Worm (Caenorhabditis elegans) whole organism, young adult: ENCODE measurements around the gene C33C12.4.

Source experiments
- B0261.1 ChIP-seq: sonication (generic microtip); optimal IDR thresholded peaks from 2 replicates; lab custom pipeline; 2016; ENCODE audit warnings: mild to moderate bottlenecking, missing genetic modification characterization, moderate library complexity, missing compliant biosample characterization
- D2030.7 ChIP-seq: fragments of 200-800 bp; sonication (Bioruptor generic); IDR thresholded peaks from 2 replicates; pipeline ENCODE4 v1.3.6; 2022; ENCODE audit warnings: missing genetic modification reagents, missing genetic modification characterization, missing compliant biosample characterization
- F10E7.11 ChIP-seq: sonication (generic microtip); optimal IDR thresholded peaks from 2 replicates; lab custom pipeline; 2017; ENCODE audit warnings: mild to moderate bottlenecking, missing genetic modification characterization, moderate library complexity, missing compliant biosample characterization
- F33H1.4 ChIP-seq: fragments of 200-800 bp; sonication (Bioruptor generic); IDR thresholded peaks from 2 replicates; pipeline ENCODE4 v1.3.6; 2022; ENCODE audit warnings: missing genetic modification reagents, missing genetic modification characterization, missing compliant biosample characterization
- F55B11.4 ChIP-seq: sonication (generic microtip); optimal IDR thresholded peaks from 2 replicates; lab custom pipeline; 2016; ENCODE audit warnings: missing compliant biosample characterization, missing genetic modification characterization, borderline replicate concordance; ENCODE audit not compliant: insufficient read depth
- F57C9.4 ChIP-seq: sonication (generic microtip); optimal IDR thresholded peaks from 2 replicates; lab custom pipeline; 2017; ENCODE audit warnings: mild to moderate bottlenecking, missing genetic modification characterization, missing compliant biosample characterization
- K11D2.4 ChIP-seq: fragments of 200-800 bp; sonication (Bioruptor generic); IDR thresholded peaks from 2 replicates; pipeline ENCODE4 v1.3.6; 2022; ENCODE audit warnings: missing genetic modification reagents, missing genetic modification characterization, missing compliant biosample characterization
- K12H6.12 ChIP-seq: fragments of 200-800 bp; sonication (Bioruptor generic); optimal IDR thresholded peaks from 2 replicates; lab custom pipeline; 2018; ENCODE audit warnings: mild to moderate bottlenecking, missing genetic modification characterization, missing compliant biosample characterization
- Y67H2A.10 ChIP-seq: fragments of 200-800 bp; sonication (Bioruptor generic); conservative IDR thresholded peaks from 2 replicates; pipeline ENCODE4 v1.3.6; 2022; ENCODE audit warnings: missing genetic modification reagents, missing genetic modification characterization, missing compliant biosample characterization
- attf-3 ChIP-seq: fragments of 200-800 bp; sonication (Bioruptor generic); conservative IDR thresholded peaks from 2 replicates; pipeline ENCODE4 v1.3.6; 2022; ENCODE audit warnings: missing genetic modification reagents, missing genetic modification characterization, missing compliant biosample characterization
- attf-6 ChIP-seq: fragments of 200-800 bp; sonication (Bioruptor generic); IDR thresholded peaks from 2 replicates; pipeline ENCODE4 v1.3.6; 2022; ENCODE audit warnings: missing genetic modification reagents, missing genetic modification characterization, missing compliant biosample characterization
- bed-1 ChIP-seq: fragments of 200-800 bp; sonication (Bioruptor generic); IDR thresholded peaks from 2 replicates; pipeline ENCODE4 v1.3.6; 2022; ENCODE audit warnings: missing genetic modification reagents, missing genetic modification characterization, missing compliant biosample characterization
- bed-2 ChIP-seq: fragments of 200-800 bp; sonication (Bioruptor generic); IDR thresholded peaks from 2 replicates; pipeline ENCODE4 v1.3.6; 2022; ENCODE audit warnings: missing genetic modification reagents, missing genetic modification characterization, missing compliant biosample characterization
- ccch-3 ChIP-seq: fragments of 200-800 bp; sonication (Bioruptor generic); optimal IDR thresholded peaks from 2 replicates; lab custom pipeline; 2018; ENCODE audit warnings: mild to moderate bottlenecking, missing genetic modification characterization, missing compliant biosample characterization
- ceh-100 ChIP-seq: fragments of 200-800 bp; sonication (Bioruptor generic); IDR thresholded peaks from 2 replicates; pipeline ENCODE4 v1.3.6; 2022; ENCODE audit warnings: missing genetic modification reagents, missing genetic modification characterization, missing compliant biosample characterization
- ceh-40 ChIP-seq: fragments of 200-800 bp; sonication (Bioruptor generic); IDR thresholded peaks from 2 replicates; pipeline ENCODE4 v1.3.6; 2022; ENCODE audit warnings: missing genetic modification characterization, missing compliant biosample characterization
- ceh-79 ChIP-seq: sonication (generic microtip); optimal IDR thresholded peaks from 2 replicates; lab custom pipeline; 2017; ENCODE audit warnings: mild to moderate bottlenecking, missing genetic modification characterization, missing compliant biosample characterization
- ceh-91 ChIP-seq: fragments of 200-800 bp; sonication (Bioruptor generic); IDR thresholded peaks from 2 replicates; pipeline ENCODE4 v1.3.6; 2022; ENCODE audit warnings: missing genetic modification reagents, missing genetic modification characterization, missing compliant biosample characterization
- dox-1 ChIP-seq: fragments of 200-800 bp; sonication (Bioruptor generic); IDR thresholded peaks from 2 replicates; pipeline ENCODE4 v1.3.6; 2022; ENCODE audit warnings: missing genetic modification reagents, missing genetic modification characterization, missing compliant biosample characterization
- efl-1 ChIP-seq: fragments of 150-350 bp; optimal IDR thresholded peaks from 2 replicates; lab custom pipeline; 2014; ENCODE audit warnings: missing biosample characterization, missing genetic modification reagents, missing genetic modification characterization
- egl-44 ChIP-seq: fragments of 200-800 bp; sonication (Bioruptor generic); IDR thresholded peaks from 2 replicates; pipeline ENCODE4 v1.3.6; 2022; ENCODE audit warnings: missing genetic modification reagents, missing genetic modification characterization, missing compliant biosample characterization
- egrh-3 ChIP-seq: fragments of 200-800 bp; sonication (Bioruptor generic); IDR thresholded peaks from 2 replicates; pipeline ENCODE4 v1.3.6; 2022; ENCODE audit warnings: missing genetic modification reagents, missing genetic modification characterization, missing compliant biosample characterization
- ets-4 ChIP-seq: fragments of 200-800 bp; sonication (Bioruptor generic); optimal IDR thresholded peaks from 2 replicates; lab custom pipeline; 2018; ENCODE audit warnings: mild to moderate bottlenecking, missing genetic modification characterization, missing compliant biosample characterization
- fkh-3 ChIP-seq: sonication (generic microtip); optimal IDR thresholded peaks from 2 replicates; lab custom pipeline; 2016; ENCODE audit warnings: mild to moderate bottlenecking, missing genetic modification characterization, missing compliant biosample characterization
- hmg-1.2 ChIP-seq: fragments of 200-800 bp; sonication (Bioruptor generic); IDR thresholded peaks from 2 replicates; pipeline ENCODE4 v1.3.6; 2022; ENCODE audit warnings: missing genetic modification reagents, missing genetic modification characterization, missing compliant biosample characterization
- hrde-1 ChIP-seq: sonication (generic microtip); optimal IDR thresholded peaks from 2 replicates; lab custom pipeline; 2016; ENCODE audit warnings: missing genetic modification characterization, mild to moderate bottlenecking, missing compliant biosample characterization, moderate library complexity, missing genotype, missing genetic modification reagents, borderline replicate concordance
- let-526 ChIP-seq: fragments of 200-800 bp; sonication (Bioruptor generic); IDR thresholded peaks from 2 replicates; pipeline ENCODE4 v1.3.6; 2022; ENCODE audit warnings: missing genetic modification reagents, missing genetic modification characterization, missing compliant biosample characterization
- lir-1 ChIP-seq: fragments of 200-800 bp; sonication (Bioruptor generic); conservative IDR thresholded peaks from 2 replicates; pipeline ENCODE4 v1.3.6; 2022; ENCODE audit warnings: missing genetic modification reagents, missing genetic modification characterization, missing compliant biosample characterization
- madf-10 ChIP-seq: sonication (generic microtip); optimal IDR thresholded peaks from 2 replicates; lab custom pipeline; 2016; ENCODE audit warnings: mild to moderate bottlenecking, missing genetic modification characterization, missing compliant biosample characterization
- mcd-1 ChIP-seq: fragments of 200-800 bp; sonication (Bioruptor generic); IDR thresholded peaks from 2 replicates; pipeline ENCODE4 v1.3.6; 2022; ENCODE audit warnings: missing genetic modification reagents, missing genetic modification characterization, missing compliant biosample characterization
- mel-28 ChIP-seq: sonication (generic microtip); optimal IDR thresholded peaks from 2 replicates; lab custom pipeline; 2016; ENCODE audit warnings: borderline replicate concordance, mild to moderate bottlenecking, missing genetic modification characterization, missing compliant biosample characterization
- nhr-179 ChIP-seq: sonication (generic microtip); optimal IDR thresholded peaks from 2 replicates; lab custom pipeline; 2016; ENCODE audit warnings: mild to moderate bottlenecking, missing genetic modification characterization, missing compliant biosample characterization
- rcor-1 ChIP-seq: fragments of 200-800 bp; sonication (Bioruptor generic); IDR thresholded peaks from 2 replicates; pipeline ENCODE4 v1.3.6; 2022; ENCODE audit warnings: missing genetic modification reagents, missing genetic modification characterization, missing compliant biosample characterization
- repo-1 ChIP-seq: sonication (generic microtip); optimal IDR thresholded peaks from 2 replicates; lab custom pipeline; 2017; ENCODE audit warnings: mild to moderate bottlenecking, missing genetic modification characterization, missing compliant biosample characterization
- rpc-1 ChIP-seq, 2 experiments: fragments of 150-350 bp in 1 of 2; sonication (generic microtip) in 1 of 2; optimal IDR thresholded peaks; 2 replicates each; lab custom pipeline; 2014 to 2018; ENCODE audit warnings: missing biosample characterization in 1 of 2, missing genetic modification characterization in 1 of 2, missing genetic modification reagents in 1 of 2, missing genotype in 1 of 2
- snpc-1.1 ChIP-seq: sonication (generic microtip); optimal IDR thresholded peaks from 2 replicates; lab custom pipeline; 2017; ENCODE audit warnings: missing genetic modification characterization, mild to moderate bottlenecking, missing compliant biosample characterization, antibody characterized with exemption, moderate library complexity, missing genotype, missing genetic modification reagents; ENCODE audit not compliant: insufficient read depth
- snpc-1.3 ChIP-seq: sonication (generic microtip); optimal IDR thresholded peaks from 2 replicates; lab custom pipeline; 2017; ENCODE audit warnings: missing genetic modification characterization, mild to moderate bottlenecking, missing compliant biosample characterization, antibody characterized with exemption, moderate library complexity, missing genotype, missing genetic modification reagents; ENCODE audit not compliant: insufficient read depth
- somi-1 ChIP-seq: fragments of 200-800 bp; sonication (Bioruptor generic); optimal IDR thresholded peaks from 2 replicates; lab custom pipeline; 2018; ENCODE audit warnings: mild to moderate bottlenecking, missing genetic modification characterization, missing compliant biosample characterization
- tbp1 ChIP-seq: fragments of 200-800 bp; sonication (Bioruptor generic); optimal IDR thresholded peaks from 2 replicates; lab custom pipeline; 2018; ENCODE audit warnings: mild to moderate bottlenecking, missing genetic modification characterization, missing compliant biosample characterization
- tlf-1 ChIP-seq: fragments of 200-800 bp; sonication (Bioruptor generic); optimal IDR thresholded peaks from 2 replicates; lab custom pipeline; 2018; ENCODE audit warnings: mild to moderate bottlenecking, missing genetic modification characterization, missing compliant biosample characterization
- zim-3 ChIP-seq: sonication (generic microtip); optimal IDR thresholded peaks from 2 replicates; lab custom pipeline; 2017; ENCODE audit warnings: mild to moderate bottlenecking, missing genetic modification characterization, moderate library complexity, missing compliant biosample characterization
- ztf-3 ChIP-seq: fragments of 200-800 bp; sonication (Bioruptor generic); optimal IDR thresholded peaks from 2 replicates; lab custom pipeline; 2018; ENCODE audit warnings: mild to moderate bottlenecking, missing genetic modification characterization, missing compliant biosample characterization

The C33C12.4 gene

DNA sequence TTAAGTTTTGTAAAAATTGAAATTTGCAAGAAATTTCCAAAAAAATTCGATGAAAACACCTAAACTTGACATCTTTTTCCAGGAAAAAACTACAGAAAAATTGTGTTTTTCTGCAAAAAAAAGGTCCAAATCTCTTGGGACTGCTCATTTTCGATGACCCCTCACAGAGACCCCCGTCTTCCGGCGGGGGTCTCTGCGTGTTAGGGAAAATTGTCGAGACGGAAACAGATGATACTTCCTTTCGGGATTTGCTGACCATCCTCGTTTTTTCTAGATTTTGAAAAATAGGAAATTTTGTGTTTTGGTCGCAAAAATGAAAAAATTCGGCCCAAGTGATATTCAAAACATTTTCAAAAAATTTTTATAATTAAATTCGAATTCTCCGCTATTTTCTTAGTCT lies 25.1 kb upstream of the C33C12.4 start:
- no peak for TF ChIP-seq F57C9.4 (tag; lab: Kevin White, UChicago)
- no peak for TF ChIP-seq lir-1
- no peak for TF ChIP-seq F10E7.11 (tag; lab: Kevin White, UChicago)
- no peak for TF ChIP-seq attf-6 (GFP tag; lab: Robert Waterston, UW)
- TF ChIP-seq zim-3 (tag; lab: Kevin White, UChicago), result no peak
- TF ChIP-seq repo-1 (tag; lab: Kevin White, UChicago), result no peak
- TF ChIP-seq ztf-3, result no peak

DNA sequence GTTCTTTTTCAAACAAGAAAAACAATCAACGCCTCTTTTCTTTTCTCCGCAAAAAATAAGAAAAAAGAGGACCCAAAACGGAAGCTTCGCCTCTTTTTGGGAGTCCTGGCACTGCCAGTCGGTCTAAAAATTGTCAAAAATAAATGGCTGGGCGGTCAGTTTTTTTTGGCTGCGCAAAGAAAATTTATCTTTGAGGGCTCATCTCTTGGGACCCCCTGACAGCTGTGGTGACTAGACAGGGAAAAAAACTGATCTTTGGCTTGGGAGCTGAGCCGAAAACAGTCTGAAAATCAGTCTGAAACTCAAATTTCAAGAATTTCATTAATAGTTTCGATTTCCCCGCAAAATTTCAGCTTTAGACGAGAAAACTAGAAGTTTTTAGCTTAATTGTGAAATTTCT lies 24.2 kb upstream of the C33C12.4 start:
- TF ChIP-seq nhr-179 (tag; lab: Kevin White, UChicago) (no peak), egrh-3 (GFP tag; lab: Robert Waterston, UW) (no peak), K12H6.12 (tag; lab: Kevin White, UChicago) (no peak), efl-1 (no peak), snpc-1.3 (no peak), ceh-79 (tag; lab: Kevin White, UChicago) (no peak), mel-28 (no peak), rpc-1 (optimal IDR thresholded peaks at IDR 0.05; lab: Kevin White, UChicago) (no peak), rpc-1 (tag; optimal IDR thresholded peaks at IDR 0.05; lab: Kevin White, UChicago) (no peak), ceh-100 (no peak), D2030.7 (GFP tag; lab: Robert Waterston, UW) (no peak), bed-1 (GFP tag; lab: Robert Waterston, UW) (no peak), tbp1 (GFP tag; lab: Kevin White, UChicago) (no peak), hmg-1.2 (GFP tag; lab: Robert Waterston, UW) (no peak), ets-4 (GFP tag; lab: Kevin White, UChicago) (no peak), egl-44 (GFP tag; lab: Robert Waterston, UW) (no peak), madf-10 (tag; lab: Kevin White, UChicago) (no peak), dox-1 (GFP tag; lab: Robert Waterston, UW) (no peak)

DNA sequence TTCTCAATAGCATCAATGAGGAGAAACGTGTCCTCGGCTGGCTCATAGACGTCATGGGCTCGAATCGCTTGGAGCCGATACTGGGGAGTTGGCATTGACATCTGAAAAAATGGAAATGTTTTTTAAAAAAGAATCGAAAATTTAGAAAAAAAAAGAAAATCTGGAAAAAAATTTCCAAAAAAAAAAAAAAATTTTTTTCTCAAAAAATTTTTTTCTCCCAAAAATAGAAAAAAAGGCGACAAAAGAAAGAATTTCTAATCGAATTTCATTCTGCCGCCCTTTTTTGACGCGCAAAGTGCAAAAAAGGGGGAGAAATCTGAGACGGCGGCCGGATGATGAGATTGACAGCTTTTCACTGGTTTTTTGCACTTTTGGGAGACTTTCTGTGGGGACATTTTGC lies 23.1 kb upstream of the C33C12.4 start, which contains the start of gene mtq-2:
Gene mtq-2, minus strand, starts transcription at position 101 of the 400 bp plus-strand sequence.
- TF ChIP-seq snpc-1.1 (tag; lab: Kevin White, UChicago), result no peak
- TF ChIP-seq somi-1, result no peak
- TF ChIP-seq Y67H2A.10 (GFP tag; lab: Robert Waterston, UW), result no peak
- TF ChIP-seq ceh-40, result no peak
- no peak for TF ChIP-seq fkh-3 (tag; lab: Kevin White, UChicago)
- TF ChIP-seq mcd-1 (GFP tag; lab: Robert Waterston, UW), result no peak
- TF ChIP-seq tlf-1, result no peak
- no peak for TF ChIP-seq rcor-1 (GFP tag; lab: Robert Waterston, UW)
- no peak for TF ChIP-seq ccch-3 (GFP tag; lab: Kevin White, UChicago)
- TF ChIP-seq ceh-91, result no peak
- TF ChIP-seq K11D2.4 (GFP tag; lab: Robert Waterston, UW), result no peak
- no peak for TF ChIP-seq attf-3 (GFP tag; lab: Robert Waterston, UW)
- no peak for TF ChIP-seq hrde-1 (tag; lab: Kevin White, UChicago)
- no peak for TF ChIP-seq bed-2
- TF ChIP-seq B0261.1 (tag; lab: Kevin White, UChicago), result no peak
- TF ChIP-seq repo-1 (tag; lab: Kevin White, UChicago), result no peak
- TF ChIP-seq let-526 (GFP tag; lab: Robert Waterston, UW), result no peak
- no peak for TF ChIP-seq F55B11.4 (tag; lab: Kevin White, UChicago)
- TF ChIP-seq F33H1.4, result no peak
